Fruit fly (Drosophila melanogaster): ENCODE data around the gene p.

Gene p

dm6 chr3R:8673803-8674234, 3.3 kb upstream of the p start, which contains the start of gene mRpL19 (continued):
- peak; percentile 13; the same call in 1 of the 2 replicates for TF ChIP-seq CG14014 (GFP tag; IDR thresholded peaks at IDR 0.05)
- no peak for TF ChIP-seq CG10321 (GFP tag; IDR thresholded peaks at IDR 0.05)
- no peak for TF ChIP-seq bcd (GFP tag; optimal IDR thresholded peaks at IDR 0.05)
- TF ChIP-seq CG11723 (GFP tag; optimal IDR thresholded peaks at IDR 0.05) = no peak
- peak; percentile 68 for TF ChIP-seq CG10267 (tag; optimal IDR thresholded peaks at IDR 0.05)
- no peak for TF ChIP-seq zfh2 (GFP tag; optimal IDR thresholded peaks at IDR 0.05)
- peak; percentile 29 for TF ChIP-seq Ssrp (tag; optimal IDR thresholded peaks at IDR 0.05)
- TF ChIP-seq trh (GFP tag; optimal IDR thresholded peaks at IDR 0.05) = no peak
- TF ChIP-seq NfI (GFP tag; optimal IDR thresholded peaks at IDR 0.05) = peak; percentile 44
- peak; percentile 42 for TF ChIP-seq CG7839 (tag; optimal IDR thresholded peaks at IDR 0.05)
- TF ChIP-seq CG17568 (GFP tag; optimal IDR thresholded peaks at IDR 0.05) = peak; percentile 49
- TF ChIP-seq jing (GFP tag; optimal IDR thresholded peaks at IDR 0.05) = no peak
- TF ChIP-seq CG2875 (GFP tag; optimal IDR thresholded peaks at IDR 0.05) = no peak
- peak; percentile 45 for TF ChIP-seq Kr (GFP tag; optimal IDR thresholded peaks at IDR 0.05)
- TF ChIP-seq pfk (GFP tag; optimal IDR thresholded peaks at IDR 0.05) = no peak
- peak; percentile 7 for TF ChIP-seq CG3281 (GFP tag; optimal IDR thresholded peaks at IDR 0.05)
- no peak for TF ChIP-seq E2f1 (GFP tag; IDR thresholded peaks at IDR 0.05)
- TF ChIP-seq CG10543 (GFP tag; optimal IDR thresholded peaks at IDR 0.05) = peak; percentile 32
- TF ChIP-seq CG13123 (GFP tag; optimal IDR thresholded peaks at IDR 0.05) = peak; percentile 6
- no peak for TF ChIP-seq HLHmδ (GFP tag; optimal IDR thresholded peaks at IDR 0.05)
- TF ChIP-seq gsb-n (tag; optimal IDR thresholded peaks at IDR 0.05) = peak; percentile 73
- TF ChIP-seq CG12659 (GFP tag; optimal IDR thresholded peaks at IDR 0.05) = peak; percentile 62
- TF ChIP-seq CG15696 (tag; optimal IDR thresholded peaks at IDR 0.05) = peak; percentile 60
- peak; percentile 61; the same call in 1 of the 3 replicates for TF ChIP-seq CG17361 (GFP tag; IDR thresholded peaks at IDR 0.05)
- peak; percentile 6 for TF ChIP-seq Bteb2 (GFP tag; optimal IDR thresholded peaks at IDR 0.05)
- no peak for TF ChIP-seq Hmx (GFP tag; optimal IDR thresholded peaks at IDR 0.05)
- TF ChIP-seq ash1 (GFP tag; optimal IDR thresholded peaks at IDR 0.05) = no peak
- peak; percentile 81 for TF ChIP-seq bbx (GFP tag; IDR thresholded peaks at IDR 0.05; ENCODE audit: partially characterized antibody)
- TF ChIP-seq insv (GFP tag; optimal IDR thresholded peaks at IDR 0.05) = peak in 1 of 2 experiments; percentile 23
- TF ChIP-seq CG12071 (GFP tag; optimal IDR thresholded peaks at IDR 0.05) = no peak
- TF ChIP-seq CG10431 (GFP tag; optimal IDR thresholded peaks at IDR 0.05) = peak; percentile 31
- TF ChIP-seq CG17829 (tag; optimal IDR thresholded peaks at IDR 0.05) = peak; percentile 69
- peak; percentile 39 for TF ChIP-seq CG33557 (GFP tag; optimal IDR thresholded peaks at IDR 0.05)
- no peak for TF ChIP-seq sisA (GFP tag; IDR thresholded peaks at IDR 0.05)
- no peak for TF ChIP-seq Abd-B (GFP tag; optimal IDR thresholded peaks at IDR 0.05)
- peak; percentile 21 for TF ChIP-seq Sry-δ (GFP tag; optimal IDR thresholded peaks at IDR 0.05)
- TF ChIP-seq CoRest (tag; optimal IDR thresholded peaks at IDR 0.05) = peak; percentile 64
- TF ChIP-seq amos (GFP tag; IDR thresholded peaks at IDR 0.05; ENCODE audit: partially characterized antibody) = peak; percentile 65; the same call in 1 of the 2 replicates
- TF ChIP-seq Dp (GFP tag; optimal IDR thresholded peaks at IDR 0.05) = peak; percentile 31
- TF ChIP-seq schlank (tag; optimal IDR thresholded peaks at IDR 0.05) = no peak
- no peak for TF ChIP-seq pb (GFP tag; optimal IDR thresholded peaks at IDR 0.05)
- TF ChIP-seq sens (GFP tag) = peak; percentile 68
- peak; percentile 61 for TF ChIP-seq phol (tag; optimal IDR thresholded peaks at IDR 0.05)
- no peak for TF ChIP-seq Dfd (GFP tag; optimal IDR thresholded peaks at IDR 0.05)
- TF ChIP-seq ato (GFP tag; IDR thresholded peaks at IDR 0.05; ENCODE audit: partially characterized antibody) = peak; percentile 53; the same call in 1 of the 2 replicates
- peak; percentile 50 for TF ChIP-seq E2f2 (GFP tag; IDR thresholded peaks at IDR 0.05)
- TF ChIP-seq CG30020 (tag; optimal IDR thresholded peaks at IDR 0.05) = peak; percentile 60
- no peak for TF ChIP-seq HLH54F (GFP tag; optimal IDR thresholded peaks at IDR 0.05)
- TF ChIP-seq YL-1 (GFP tag; optimal IDR thresholded peaks at IDR 0.05) = peak; percentile 74
- no peak for TF ChIP-seq tx (GFP tag; optimal IDR thresholded peaks at IDR 0.05)

All from whole organism, embryonic.